Fruit fly (Drosophila melanogaster): ENCODE measurements around the gene CG5953.

Gene CG5953

dm6 chr2L:16532702-16533385 is at the start of gene CG5953 (continued):
- TF ChIP-seq nerfin-2 (GFP tag; IDR thresholded peaks at IDR 0.05; ENCODE audit: partially characterized antibody) (no peak), dati (GFP tag; IDR thresholded peaks at IDR 0.05) (peak; percentile 74), CG9817 (tag; optimal IDR thresholded peaks at IDR 0.05) (peak; percentile 94), ems (GFP tag; optimal IDR thresholded peaks at IDR 0.05) (peak; percentile 91), Scr (GFP tag; IDR thresholded peaks at IDR 0.05; ENCODE audit: partially characterized antibody) (peak; percentile 26; the same call in 1 of the 2 replicates), sqz (GFP tag; optimal IDR thresholded peaks at IDR 0.05) (peak; percentile 100), CG1792 (GFP tag; optimal IDR thresholded peaks at IDR 0.05) (peak; percentile 86), abd-A (tag; optimal IDR thresholded peaks at IDR 0.05) (peak; percentile 94), CG15601 (tag; optimal IDR thresholded peaks at IDR 0.05) (peak; percentile 95), CG2875 (GFP tag; optimal IDR thresholded peaks at IDR 0.05) (peak; percentile 94), CG14441 (GFP tag; IDR thresholded peaks at IDR 0.05) (peak; percentile 96), tin (GFP tag; optimal IDR thresholded peaks at IDR 0.05) (peak; percentile 90), gsb (GFP tag; IDR thresholded peaks at IDR 0.05) (peak; percentile 90), so (GFP tag; IDR thresholded peaks at IDR 0.05) (peak; percentile 96), yki (optimal IDR thresholded peaks at IDR 0.05) (peak; percentile 92), CG17361 (GFP tag; IDR thresholded peaks at IDR 0.05) (peak; percentile 94), ase (GFP tag; IDR thresholded peaks at IDR 0.05) (peak; percentile 93), CG3065 (GFP tag; optimal IDR thresholded peaks at IDR 0.05) (peak; percentile 77), CoRest (tag; optimal IDR thresholded peaks at IDR 0.05) (peak; percentile 97), CG10267 (tag; optimal IDR thresholded peaks at IDR 0.05) (peak; percentile 93), CG12391 (tag; optimal IDR thresholded peaks at IDR 0.05) (peak; percentile 98), CG12071 (GFP tag; optimal IDR thresholded peaks at IDR 0.05) (peak; percentile 93), vvl (GFP tag; IDR thresholded peaks at IDR 0.05) (peak; percentile 98), E2f1 (GFP tag; IDR thresholded peaks at IDR 0.05) (peak; percentile 96), Sin3A (optimal IDR thresholded peaks at IDR 0.05) (no peak), Dref (GFP tag; IDR thresholded peaks at IDR 0.05) (no peak), C15 (GFP tag; IDR thresholded peaks at IDR 0.05) (peak; percentile 86), CG8944 (GFP tag; optimal IDR thresholded peaks at IDR 0.05) (peak; percentile 88), Ets97D (GFP tag; optimal IDR thresholded peaks at IDR 0.05) (peak; percentile 70), CG11085 (GFP tag; IDR thresholded peaks at IDR 0.05) (peak; percentile 92), CG31441 (GFP tag; IDR thresholded peaks at IDR 0.05) (peak; percentile 93), CHES-1-like (GFP tag; optimal IDR thresholded peaks at IDR 0.05) (peak; percentile 91), CG7987 (GFP tag; optimal IDR thresholded peaks at IDR 0.05) (peak; percentile 81), lab (GFP tag; optimal IDR thresholded peaks at IDR 0.05) (peak; percentile 98), CG30020 (tag; optimal IDR thresholded peaks at IDR 0.05) (peak; percentile 71), CG11398 (GFP tag; optimal IDR thresholded peaks at IDR 0.05) (peak; percentile 83), cwo (GFP tag; optimal IDR thresholded peaks at IDR 0.05) (peak; percentile 96), danr (GFP tag; IDR thresholded peaks at IDR 0.05) (peak; percentile 95), ap (GFP tag; IDR thresholded peaks at IDR 0.05) (peak; percentile 96), Awh (GFP tag; IDR thresholded peaks at IDR 0.05) (peak; percentile 96), dmrt11E (tag; optimal IDR thresholded peaks at IDR 0.05) (peak; percentile 95), Fer3 (tag; optimal IDR thresholded peaks at IDR 0.05) (peak; percentile 97), CG10462 (GFP tag; optimal IDR thresholded peaks at IDR 0.05) (peak; percentile 85), Taf1 (GFP tag; IDR thresholded peaks at IDR 0.05) (peak; percentile 91), fd3F (GFP tag; optimal IDR thresholded peaks at IDR 0.05) (peak; percentile 92), MESR4 (GFP tag; optimal IDR thresholded peaks at IDR 0.05) (peak; percentile 43), CG16863 (GFP tag; optimal IDR thresholded peaks at IDR 0.05) (peak; percentile 93), Ptx1 (GFP tag; IDR thresholded peaks at IDR 0.05) (peak; percentile 98), run (tag; optimal IDR thresholded peaks at IDR 0.05) (peak; percentile 95), nom (GFP tag; optimal IDR thresholded peaks at IDR 0.05) (peak; percentile 94)
